Worm (Caenorhabditis elegans) whole organism, L3 larva: ENCODE measurements around the gene jac-1.

Source experiments
- R02D3.7 ChIP-seq: fragments of 150-350 bp; optimal IDR thresholded peaks from 2 replicates; lab custom pipeline; 2014; ENCODE audit warnings: missing biosample characterization, missing genetic modification characterization
- ZK546.5 ChIP-seq: sonication (generic microtip); optimal IDR thresholded peaks from 2 replicates; lab custom pipeline; 2017; ENCODE audit warnings: missing biosample characterization, missing genetic modification characterization
- ama-1 ChIP-seq: fragments of 150-350 bp; optimal IDR thresholded peaks from 2 replicates; lab custom pipeline; 2018
- ceh-28 ChIP-seq: fragments of 150-350 bp; optimal IDR thresholded peaks from 2 replicates; lab custom pipeline; 2014; ENCODE audit warnings: missing biosample characterization, missing genetic modification reagents, missing genetic modification characterization
- ceh-82 ChIP-seq: fragments of 150-350 bp; optimal IDR thresholded peaks from 2 replicates; lab custom pipeline; 2014; ENCODE audit warnings: missing biosample characterization, missing genetic modification characterization
- ceh-9 ChIP-seq: sonication (generic microtip); optimal IDR thresholded peaks from 2 replicates; lab custom pipeline; 2018; ENCODE audit warnings: missing biosample characterization, missing genetic modification characterization
- daf-12 ChIP-seq: fragments of 150-350 bp; optimal IDR thresholded peaks from 2 replicates; lab custom pipeline; 2014; ENCODE audit warnings: missing biosample characterization, missing genetic modification reagents, missing genetic modification characterization
- egl-27 ChIP-seq: sonication (generic microtip); optimal IDR thresholded peaks from 4 replicates; lab custom pipeline; 2017; ENCODE audit warnings: missing biosample characterization, missing genetic modification reagents, missing genetic modification characterization
- egl-5 ChIP-seq: fragments of 150-350 bp; optimal IDR thresholded peaks from 2 replicates; lab custom pipeline; 2017; ENCODE audit warnings: missing biosample characterization, missing genetic modification reagents, missing genetic modification characterization, inconsistent platforms
- elt-1 ChIP-seq: fragments of 150-350 bp; optimal IDR thresholded peaks from 2 replicates; lab custom pipeline; 2014; ENCODE audit warnings: missing biosample characterization, missing genetic modification characterization
- elt-2 ChIP-seq: sonication (generic microtip); optimal IDR thresholded peaks from 2 replicates; lab custom pipeline; 2016; ENCODE audit warnings: missing genetic modification reagents, mild to moderate bottlenecking, missing genetic modification characterization, missing compliant biosample characterization
- fkh-10 ChIP-seq: sonication (generic microtip); optimal IDR thresholded peaks from 2 replicates; lab custom pipeline; 2017; ENCODE audit warnings: missing biosample characterization, missing genetic modification reagents, missing genetic modification characterization
- fkh-2 ChIP-seq: fragments of 150-350 bp; optimal IDR thresholded peaks from 2 replicates; lab custom pipeline; 2014; ENCODE audit warnings: missing biosample characterization, missing genetic modification reagents, missing genetic modification characterization
- fos-1 ChIP-seq: fragments of 150-350 bp; optimal IDR thresholded peaks from 2 replicates; lab custom pipeline; 2014; ENCODE audit warnings: missing biosample characterization, missing genetic modification characterization
- hmg-11 ChIP-seq: sonication (generic microtip); optimal IDR thresholded peaks from 2 replicates; lab custom pipeline; 2016; ENCODE audit warnings: missing genetic modification characterization, missing compliant biosample characterization
- jun-1 ChIP-seq: fragments of 150-350 bp; optimal IDR thresholded peaks from 2 replicates; lab custom pipeline; 2014; ENCODE audit warnings: missing biosample characterization, missing genetic modification reagents, missing genetic modification characterization
- lin-15B ChIP-seq: fragments of 150-350 bp; optimal IDR thresholded peaks from 2 replicates; lab custom pipeline; 2014; ENCODE audit warnings: missing biosample characterization, missing genetic modification characterization
- lin-39 ChIP-seq: fragments of 150-350 bp; optimal IDR thresholded peaks from 2 replicates; lab custom pipeline; 2018; ENCODE audit warnings: missing biosample characterization, missing genetic modification reagents, missing genetic modification characterization
- mml-1 ChIP-seq: fragments of 150-350 bp; sonication (generic microtip); optimal IDR thresholded peaks from 3 replicates; lab custom pipeline; 2014; ENCODE audit warnings: missing biosample characterization, missing genetic modification characterization
- nfya-1 ChIP-seq: sonication (generic microtip); optimal IDR thresholded peaks from 2 replicates; lab custom pipeline; 2017; ENCODE audit warnings: missing genetic modification characterization, mild to moderate bottlenecking, missing compliant biosample characterization, antibody characterized with exemption, moderate library complexity; ENCODE audit not compliant: insufficient read depth
- nhr-11 ChIP-seq: fragments of 150-350 bp; optimal IDR thresholded peaks from 2 replicates; lab custom pipeline; 2014; ENCODE audit warnings: missing biosample characterization, missing genetic modification characterization
- nhr-12 ChIP-seq: fragments of 150-350 bp; optimal IDR thresholded peaks from 2 replicates; lab custom pipeline; 2014; ENCODE audit warnings: missing biosample characterization, missing genetic modification characterization
- nhr-23 ChIP-seq: fragments of 150-350 bp; optimal IDR thresholded peaks from 2 replicates; lab custom pipeline; 2014; ENCODE audit warnings: missing biosample characterization, missing genetic modification reagents, missing genetic modification characterization
- nhr-25 ChIP-seq: sonication (generic microtip); optimal IDR thresholded peaks from 2 replicates; lab custom pipeline; 2017; ENCODE audit warnings: missing biosample characterization, missing genetic modification characterization
- nhr-28 ChIP-seq: fragments of 150-350 bp; optimal IDR thresholded peaks from 2 replicates; lab custom pipeline; 2014; ENCODE audit warnings: missing biosample characterization, missing genetic modification characterization
- nhr-43 ChIP-seq: sonication (generic microtip); optimal IDR thresholded peaks from 2 replicates; lab custom pipeline; 2016; ENCODE audit warnings: mild to moderate bottlenecking, missing genetic modification characterization, missing compliant biosample characterization; ENCODE audit not compliant: poor library complexity, severe bottlenecking
- nhr-67 ChIP-seq: fragments of 150-350 bp; optimal IDR thresholded peaks from 2 replicates; lab custom pipeline; 2014; ENCODE audit warnings: missing biosample characterization, missing genetic modification characterization
- nhr-77 ChIP-seq: fragments of 150-350 bp; optimal IDR thresholded peaks from 2 replicates; lab custom pipeline; 2014; ENCODE audit warnings: missing biosample characterization, missing genetic modification characterization
- pha-4 ChIP-seq: fragments of 150-350 bp; optimal IDR thresholded peaks from 2 replicates; lab custom pipeline; 2014; ENCODE audit warnings: missing biosample characterization, missing genetic modification reagents, missing genetic modification characterization
- pqm-1 ChIP-seq: fragments of 150-350 bp; optimal IDR thresholded peaks from 2 replicates; lab custom pipeline; 2017; ENCODE audit warnings: missing biosample characterization, missing genetic modification characterization, inconsistent platforms
- skn-1 ChIP-seq: fragments of 150-350 bp; optimal IDR thresholded peaks from 2 replicates; lab custom pipeline; 2014; ENCODE audit warnings: missing biosample characterization, missing genetic modification characterization
- snpc-4 ChIP-seq: fragments of 150-350 bp; optimal IDR thresholded peaks from 2 replicates; lab custom pipeline; 2014; ENCODE audit warnings: missing biosample characterization, missing genetic modification characterization
- unc-39 ChIP-seq: sonication (generic microtip); optimal IDR thresholded peaks from 4 replicates; lab custom pipeline; 2017; ENCODE audit warnings: missing biosample characterization, missing genetic modification characterization
- unc-62 ChIP-seq: fragments of 150-350 bp; sonication (generic microtip); optimal IDR thresholded peaks from 4 replicates; lab custom pipeline; 2014; ENCODE audit warnings: missing biosample characterization, missing genetic modification reagents, missing genetic modification characterization
- zag-1 ChIP-seq: fragments of 150-350 bp; optimal IDR thresholded peaks from 2 replicates; lab custom pipeline; 2014; ENCODE audit warnings: missing biosample characterization, missing genetic modification characterization

Gene jac-1

DNA sequence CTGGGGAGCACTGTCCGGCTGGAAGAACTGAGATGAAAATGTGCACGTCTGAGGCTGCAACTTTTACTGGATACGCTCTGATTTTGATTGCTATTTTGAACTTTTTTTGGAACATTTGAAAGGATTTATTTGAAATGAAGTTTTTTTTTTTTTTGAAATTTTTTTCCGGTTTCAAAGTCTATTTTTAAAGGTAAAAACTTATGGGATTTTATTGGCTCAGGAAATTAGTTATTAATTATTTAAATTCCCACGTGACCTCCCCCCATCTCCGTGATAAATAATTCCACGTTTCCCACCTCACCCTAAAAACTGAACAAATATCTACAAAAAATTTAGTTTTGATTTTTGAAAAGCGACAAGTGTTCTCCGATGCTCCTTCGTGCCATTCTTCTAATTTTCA lies 62.3 kb downstream of the jac-1 start, which contains the start of gene Y105C5B.18:
Gene Y105C5B.18 (plus strand): TSS at position 301 of the 400 bp plus-strand sequence.
- TF ChIP-seq lin-15B (tag; lab: Kevin White, UChicago) (no peak), elt-1 (no peak), lin-39 (no peak), mml-1 (tag; lab: Kevin White, UChicago) (no peak), nhr-23 (tag; lab: Kevin White, UChicago) (no peak), nhr-12 (no peak), skn-1 (no peak), ceh-9 (tag; lab: Kevin White, UChicago) (no peak), pqm-1 (tag; lab: Kevin White, UChicago) (no peak), daf-12 (no peak), egl-5 (tag; lab: Kevin White, UChicago) (no peak), nhr-77 (tag; lab: Kevin White, UChicago) (no peak), jun-1 (tag; lab: Kevin White, UChicago) (no peak), ZK546.5 (tag; lab: Kevin White, UChicago) (no peak), unc-39 (no peak)
- TF ChIP-seq, all 47 proteins: peak for 0

DNA sequence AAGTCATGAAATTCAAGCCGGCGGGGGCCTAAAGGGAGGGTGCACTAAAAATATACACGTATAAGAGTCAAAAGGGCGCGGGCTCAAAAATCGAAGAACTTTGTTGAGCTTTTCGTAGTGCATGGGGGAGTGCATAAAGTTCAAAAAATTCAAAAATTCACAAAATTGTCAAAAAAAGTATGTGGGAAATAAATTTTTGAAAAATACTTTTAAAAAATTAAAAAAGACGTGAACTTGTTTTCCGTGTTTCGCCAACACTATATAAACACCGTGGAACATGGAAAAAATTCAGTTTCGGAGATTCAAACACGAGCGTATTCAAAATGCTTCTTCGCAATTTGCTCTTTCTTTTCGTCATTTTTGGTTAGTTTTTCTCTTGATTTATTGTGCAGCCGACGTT lies 63.8 kb downstream of the jac-1 start, which contains the start of gene Y105C5B.17:
Gene Y105C5B.17 (plus strand): TSS at position 301 of the 400 bp plus-strand sequence.
- TF ChIP-seq nhr-77 (tag; lab: Kevin White, UChicago), result no peak
- TF ChIP-seq unc-62 (GFP tag; lab: Kevin White, UChicago), result no peak
- TF ChIP-seq nfya-1 (tag; lab: Kevin White, UChicago), result no peak
- TF ChIP-seq ZK546.5 (tag; lab: Kevin White, UChicago), result no peak
- TF ChIP-seq snpc-4 (tag; lab: Kevin White, UChicago), result no peak
- no peak for TF ChIP-seq egl-27 (tag; lab: Kevin White, UChicago)
- no peak for TF ChIP-seq unc-39
- TF ChIP-seq lin-39, result no peak
- no peak for TF ChIP-seq elt-1

DNA sequence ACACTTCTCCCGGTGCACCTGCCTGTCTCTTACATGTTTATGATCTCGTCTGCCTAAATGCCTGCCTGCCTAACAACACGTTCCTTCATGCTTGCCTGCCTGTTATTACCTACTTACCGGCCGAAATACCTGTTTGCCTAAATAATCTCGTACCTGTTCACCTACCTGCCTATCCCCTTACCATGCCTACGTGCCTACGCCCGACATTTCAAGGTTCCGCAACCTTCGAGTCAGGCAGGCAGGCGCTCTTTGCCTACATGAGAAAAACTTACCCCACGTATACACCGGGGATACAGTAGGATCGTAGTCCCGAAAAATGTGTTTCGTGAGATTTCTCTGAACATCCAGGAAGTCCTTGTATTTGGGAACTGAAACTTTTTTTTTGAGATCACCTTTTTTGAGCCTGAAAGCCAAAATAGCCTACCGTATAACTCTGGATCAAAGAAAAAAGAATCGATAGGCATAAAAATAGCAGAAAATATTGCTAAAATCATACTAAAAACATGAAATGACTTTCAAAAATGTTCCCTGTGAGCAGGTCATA lies 64.4 kb downstream of the jac-1 start, which contains the start of gene lgc-19:
Gene lgc-19 (minus strand): TSS at position 494 of the 544 bp plus-strand sequence.
- no peak for TF ChIP-seq egl-27 (tag; lab: Kevin White, UChicago)
- no peak for TF ChIP-seq nhr-11 (tag; lab: Kevin White, UChicago)
- no peak for TF ChIP-seq nfya-1 (tag; lab: Kevin White, UChicago)

DNA sequence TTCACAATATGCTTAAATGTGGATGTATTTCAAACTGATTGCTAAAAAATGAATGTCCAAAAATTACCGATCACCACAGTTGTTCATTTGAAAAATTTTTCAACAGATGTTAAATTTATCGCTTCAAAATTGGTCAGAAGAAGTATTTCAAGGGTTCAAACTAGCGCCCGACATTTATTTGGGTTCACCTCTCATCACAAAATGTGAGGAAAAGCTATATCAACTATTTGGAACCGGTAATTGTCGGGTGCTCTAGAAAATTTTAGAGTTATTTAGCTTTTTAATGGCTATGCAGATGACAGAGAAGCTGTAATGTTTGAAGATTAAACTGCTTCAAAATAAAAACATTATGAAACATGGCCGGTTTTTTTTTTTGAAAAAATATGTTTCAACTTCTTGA lies 65.6 kb downstream of the jac-1 start:
- no peak for TF ChIP-seq ceh-28 (tag; lab: Kevin White, UChicago)
- TF ChIP-seq, all 47 proteins: peak for 0

DNA sequence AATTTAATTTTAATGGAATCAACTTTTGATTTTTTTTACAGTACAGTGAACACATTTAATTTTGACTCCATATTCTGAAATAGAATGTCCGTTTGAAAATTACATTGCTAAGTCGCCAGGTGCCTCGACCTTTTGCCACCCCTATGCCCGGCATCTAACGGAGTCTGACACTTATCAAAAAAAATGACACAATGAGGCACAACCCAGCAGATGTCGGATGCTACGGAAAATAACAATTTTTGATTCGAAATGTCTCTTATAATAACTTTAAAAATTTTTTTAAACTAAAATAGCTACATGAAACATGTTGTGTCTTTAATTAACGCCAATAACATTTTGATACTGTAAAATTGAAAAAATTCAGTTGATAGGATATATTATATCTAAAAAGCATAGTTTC lies 71.3 kb downstream of the jac-1 start:
- no peak for TF ChIP-seq nhr-67 (tag; lab: Kevin White, UChicago)
- TF ChIP-seq fos-1 (tag; lab: Kevin White, UChicago), result no peak
- TF ChIP-seq snpc-4 (tag; lab: Kevin White, UChicago), result no peak
- no peak for TF ChIP-seq fkh-2 (tag; lab: Kevin White, UChicago)
- no peak for TF ChIP-seq lin-39
- TF ChIP-seq pha-4 (tag; lab: Kevin White, UChicago), result no peak
- TF ChIP-seq mml-1 (tag; lab: Kevin White, UChicago), result no peak
- no peak for TF ChIP-seq egl-5 (tag; lab: Kevin White, UChicago)
- TF ChIP-seq lin-15B (tag; lab: Kevin White, UChicago), result no peak
- TF ChIP-seq nfya-1 (tag; lab: Kevin White, UChicago), result no peak
- no peak for TF ChIP-seq R02D3.7 (tag; lab: Kevin White, UChicago)
- TF ChIP-seq zag-1 (tag; lab: Kevin White, UChicago), result no peak
- no peak for TF ChIP-seq ceh-9 (tag; lab: Kevin White, UChicago)
- TF ChIP-seq hmg-11 (tag; lab: Kevin White, UChicago), result no peak

DNA sequence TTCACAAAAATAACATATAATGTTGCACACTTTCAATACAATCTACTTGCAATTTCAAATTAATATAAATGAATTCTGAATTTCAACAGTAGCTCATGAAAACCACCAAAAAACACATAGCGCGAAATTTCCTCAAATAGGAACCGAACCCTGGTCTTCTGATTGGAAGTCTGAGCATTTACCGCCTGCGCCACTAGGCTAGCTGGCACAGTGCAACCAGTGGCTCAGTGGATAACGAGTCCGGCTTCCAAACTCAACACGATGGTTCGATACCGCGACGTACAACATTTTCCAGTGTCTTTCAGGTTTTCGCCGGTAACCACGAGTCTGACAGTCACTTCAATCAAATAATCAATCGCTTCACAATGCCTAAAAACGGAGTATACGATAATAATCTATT lies 73.0 kb downstream of the jac-1 start:
- TF ChIP-seq fkh-10 (GFP tag; lab: Kevin White, UChicago) (no peak), elt-2 (tag; lab: Kevin White, UChicago) (no peak), snpc-4 (tag; lab: Kevin White, UChicago) (no peak), egl-27 (tag; lab: Kevin White, UChicago) (no peak), nhr-28 (no peak), unc-39 (no peak), ama-1 (lab: Kevin White, UChicago) (no peak), lin-39 (no peak), zag-1 (tag; lab: Kevin White, UChicago) (no peak), egl-5 (tag; lab: Kevin White, UChicago) (no peak), nhr-25 (tag; lab: Kevin White, UChicago) (no peak), ceh-82 (tag; lab: Kevin White, UChicago) (no peak), nhr-43 (no peak)
